Worm (Caenorhabditis elegans) whole organism, early embryonic: Measurements from ENCODE around the gene dhs-28.
"Not testable (repeated sequence)": the region's sequence is repeated elsewhere in the genome, so short reads cannot be mapped to it uniquely, and the experiment has no call there.

Experiments
- B0310.2 ChIP-seq: sonication (generic microtip); optimal IDR thresholded peaks from 2 replicates; lab custom pipeline; 2016; ENCODE audit warnings: mild to moderate bottlenecking, missing genetic modification characterization, missing compliant biosample characterization
- F13C5.2 ChIP-seq: sonication (generic microtip); optimal IDR thresholded peaks from 2 replicates; lab custom pipeline; 2017; ENCODE audit warnings: mild to moderate bottlenecking, missing genetic modification characterization, inconsistent platforms, missing compliant biosample characterization
- aly-1 ChIP-seq: sonication (generic microtip); optimal IDR thresholded peaks from 2 replicates; lab custom pipeline; 2016; ENCODE audit warnings: missing genetic modification characterization, missing compliant biosample characterization
- ama-1 ChIP-seq: fragments of 150-350 bp; optimal IDR thresholded peaks from 2 replicates; lab custom pipeline; 2014
- ceh-13 ChIP-seq: fragments of 200-800 bp; sonication (Bioruptor generic); optimal IDR thresholded peaks from 2 replicates; lab custom pipeline; 2018; ENCODE audit warnings: mild to moderate bottlenecking, missing genetic modification characterization, missing compliant biosample characterization
- ceh-36 ChIP-seq: sonication (generic microtip); optimal IDR thresholded peaks from 2 replicates; lab custom pipeline; 2016; ENCODE audit warnings: missing genetic modification characterization, inconsistent platforms, missing compliant biosample characterization
- ets-7 ChIP-seq: sonication (generic microtip); optimal IDR thresholded peaks from 2 replicates; lab custom pipeline; 2016; ENCODE audit warnings: missing genotype, missing genetic modification characterization, missing compliant biosample characterization
- flt-1 ChIP-seq: fragments of 200-800 bp; sonication (Bioruptor generic); IDR thresholded peaks from 2 replicates; pipeline ENCODE4 v1.3.6; 2022; ENCODE audit warnings: missing genetic modification characterization, missing compliant biosample characterization
- hmbx-1 ChIP-seq: sonication (generic microtip); optimal IDR thresholded peaks from 2 replicates; lab custom pipeline; 2016; ENCODE audit warnings: mild to moderate bottlenecking, missing genetic modification characterization, missing compliant biosample characterization
- hmg-4 ChIP-seq: fragments of 200-800 bp; sonication (Bioruptor generic); optimal IDR thresholded peaks from 2 replicates; lab custom pipeline; 2018; ENCODE audit warnings: mild to moderate bottlenecking, missing genetic modification characterization, missing compliant biosample characterization
- hnd-1 ChIP-seq: sonication (generic microtip); optimal IDR thresholded peaks from 2 replicates; lab custom pipeline; 2016; ENCODE audit warnings: missing genetic modification characterization, missing compliant biosample characterization
- pes-1 ChIP-seq: fragments of 200-800 bp; sonication (Bioruptor generic); IDR thresholded peaks from 2 replicates; pipeline ENCODE4 v1.3.6; 2022; ENCODE audit warnings: missing genetic modification reagents, missing genetic modification characterization, missing compliant biosample characterization
- scrt-1 ChIP-seq: fragments of 200-800 bp; sonication (Bioruptor generic); IDR thresholded peaks from 2 replicates; pipeline ENCODE4 v1.3.6; 2022; ENCODE audit warnings: missing genetic modification characterization, missing compliant biosample characterization
- sea-1 ChIP-seq: fragments of 200-800 bp; sonication (Bioruptor generic); conservative IDR thresholded peaks from 2 replicates; pipeline ENCODE4 v1.3.6; 2022; ENCODE audit warnings: missing genetic modification characterization, missing compliant biosample characterization
- tbx-11 ChIP-seq: fragments of 200-800 bp; sonication (Bioruptor generic); IDR thresholded peaks from 2 replicates; pipeline ENCODE4 v1.3.6; 2022; ENCODE audit warnings: missing genetic modification characterization, missing compliant biosample characterization
- tbx-37 ChIP-seq: fragments of 200-800 bp; sonication (Bioruptor generic); conservative IDR thresholded peaks from 2 replicates; pipeline ENCODE4 v1.3.6; 2022; ENCODE audit warnings: missing genetic modification reagents, missing genetic modification characterization, missing compliant biosample characterization
- tra-4 ChIP-seq: sonication (generic microtip); optimal IDR thresholded peaks from 2 replicates; lab custom pipeline; 2017; ENCODE audit warnings: missing genetic modification characterization, missing compliant biosample characterization

Gene dhs-28

DNA sequence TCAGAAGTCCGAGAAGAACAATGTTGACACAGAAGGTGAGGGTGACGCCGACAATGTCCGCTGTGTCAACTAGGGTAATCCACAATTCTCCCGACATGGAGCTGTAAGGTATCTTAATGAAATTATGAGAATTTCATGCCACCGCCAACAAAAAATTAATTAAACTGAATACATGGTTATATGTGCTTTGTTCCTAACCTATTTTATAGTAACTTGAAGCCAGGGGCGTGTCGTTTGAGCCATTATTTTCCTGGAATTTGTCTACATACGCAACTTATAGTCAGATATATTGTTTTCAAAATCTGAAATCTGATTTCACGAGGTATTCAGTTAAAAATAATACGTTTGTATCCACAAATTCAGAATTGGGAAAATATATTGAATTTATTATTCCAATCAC is 47.6 kb downstream of the dhs-28 start, which contains the start of gene odr-10:
Gene odr-10, minus strand, starts transcription at position 101 of the 400 bp plus-strand sequence.
- TF ChIP-seq ceh-36 (tag; lab: Kevin White, UChicago): no peak

DNA sequence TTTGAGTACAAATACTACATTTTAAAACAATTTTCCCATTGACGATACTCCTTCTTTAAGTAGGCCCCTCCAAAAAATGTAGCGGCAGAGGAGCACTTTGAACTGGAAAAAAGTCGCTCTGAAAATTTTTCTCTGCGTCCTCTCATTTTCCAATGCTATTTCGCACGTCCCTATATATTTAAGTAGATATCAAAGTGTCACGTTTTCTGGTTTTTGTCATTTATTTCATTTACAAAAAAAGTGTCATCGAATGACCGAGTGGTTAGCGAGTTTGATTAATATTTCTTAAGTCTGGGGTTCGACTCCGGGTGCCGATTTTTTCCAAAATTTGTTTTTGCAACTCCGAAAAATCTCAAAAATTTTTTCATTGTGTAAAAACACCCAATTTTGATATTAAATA is 48.7 kb downstream of the dhs-28 start:
- no peak for TF ChIP-seq hnd-1
- TF ChIP-seq tbx-37 (GFP tag; lab: Robert Waterston, UW): no peak
- TF ChIP-seq F13C5.2 (tag; lab: Kevin White, UChicago): no peak
- TF ChIP-seq aly-1: no peak
- no peak for TF ChIP-seq ama-1
- TF ChIP-seq hmbx-1 (tag; lab: Kevin White, UChicago): no peak
- no peak for TF ChIP-seq scrt-1 (GFP tag; lab: Robert Waterston, UW)
- TF ChIP-seq B0310.2 (tag; lab: Kevin White, UChicago): no peak
- TF ChIP-seq pes-1 (GFP tag; lab: Robert Waterston, UW): no peak
- no peak for TF ChIP-seq sea-1
- no peak for TF ChIP-seq flt-1 (GFP tag; lab: Robert Waterston, UW)
- no peak for TF ChIP-seq ets-7 (tag; lab: Kevin White, UChicago)
- TF ChIP-seq tbx-11: no peak
- no peak for TF ChIP-seq tra-4 (tag; lab: Kevin White, UChicago)
- TF ChIP-seq ceh-13: no peak
- TF ChIP-seq hmg-4 (GFP tag; lab: Kevin White, UChicago): no peak
- TF ChIP-seq ceh-36 (tag; lab: Kevin White, UChicago): no peak

DNA sequence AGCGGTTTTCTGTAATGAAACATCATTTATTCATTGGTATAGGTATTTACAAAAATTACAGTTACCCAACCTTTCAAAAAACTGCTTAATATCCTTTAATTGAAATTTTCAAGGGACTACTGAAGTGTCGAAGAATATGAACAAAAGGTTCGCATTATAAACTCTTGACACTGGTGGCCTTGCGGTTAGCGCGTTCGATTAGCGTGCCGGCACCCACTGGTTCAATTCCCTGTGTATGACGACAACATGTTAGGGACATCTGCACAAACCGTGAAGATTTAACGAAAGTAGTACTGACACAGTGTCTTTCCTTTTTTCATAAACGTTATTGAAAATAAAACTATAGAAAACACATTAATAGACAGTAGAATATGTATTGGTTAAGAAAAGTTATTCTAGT is 49.5 kb downstream of the dhs-28 start:
- TF ChIP-seq B0310.2 (tag; lab: Kevin White, UChicago): no peak
- TF ChIP-seq ets-7 (tag; lab: Kevin White, UChicago): no peak
- TF ChIP-seq tra-4 (tag; lab: Kevin White, UChicago): no peak
- TF ChIP-seq ama-1: no peak
- TF ChIP-seq ceh-13: peak; percentile 27
- peak; percentile 60; the same call in 1 of the 2 replicates for TF ChIP-seq scrt-1 (GFP tag; lab: Robert Waterston, UW)
- TF ChIP-seq tbx-37 (GFP tag; lab: Robert Waterston, UW): peak; percentile 41; the same call in 1 of the 2 replicates
- peak; percentile 47; the same call in 1 of the 2 replicates for TF ChIP-seq flt-1 (GFP tag; lab: Robert Waterston, UW)
- no peak for TF ChIP-seq F13C5.2 (tag; lab: Kevin White, UChicago)
- no peak for TF ChIP-seq ceh-36 (tag; lab: Kevin White, UChicago)
- TF ChIP-seq hmg-4 (GFP tag; lab: Kevin White, UChicago): peak; percentile 57
- peak; percentile 76 for TF ChIP-seq sea-1
- 0 out of 2 replicates have a peak, but pooled peaks have one; percentile 52 for TF ChIP-seq tbx-11

DNA sequence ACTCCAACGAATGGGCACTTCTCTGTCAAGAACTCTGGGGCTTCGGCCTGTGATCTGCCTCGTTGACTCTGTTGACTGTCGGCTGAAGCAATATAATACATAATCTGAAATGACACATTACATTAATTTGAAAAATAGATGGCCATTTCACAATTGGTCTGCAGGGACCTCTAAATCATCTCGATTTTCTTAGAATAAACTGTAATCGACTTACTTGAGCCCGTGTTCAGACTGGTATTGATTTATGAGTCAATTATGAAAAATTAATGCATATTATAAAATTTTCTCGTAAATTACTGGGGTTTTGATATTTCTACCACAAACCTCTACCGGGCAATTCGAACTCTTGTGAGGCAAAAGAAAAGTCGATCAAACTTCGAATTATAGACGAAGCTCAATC is 50.4 kb downstream of the dhs-28 start, which contains the start of gene C53B7.6:
Gene C53B7.6, minus strand, starts transcription at position 101 of the 400 bp plus-strand sequence.
- TF ChIP-seq ceh-13; pes-1 (GFP tag; lab: Robert Waterston, UW); sea-1: not testable (repeated sequence)
